Worm (Caenorhabditis elegans) whole organism, L4 larva: ENCODE results near the gene F07C3.3.

Experiments
- aly-2 ChIP-seq: sonication (generic microtip); optimal IDR thresholded peaks from 2 replicates; lab custom pipeline; 2018; ENCODE audit warnings: missing biosample characterization, missing genetic modification characterization
- hlh-11 ChIP-seq: fragments of 200-800 bp; sonication (Bioruptor generic); optimal IDR thresholded peaks from 2 replicates; lab custom pipeline; 2018; ENCODE audit warnings: mild to moderate bottlenecking, missing genetic modification characterization, missing compliant biosample characterization
- nhr-111 ChIP-seq: fragments of 200-800 bp; sonication (Bioruptor generic); optimal IDR thresholded peaks from 2 replicates; lab custom pipeline; 2018; ENCODE audit warnings: mild to moderate bottlenecking, missing genetic modification characterization, missing compliant biosample characterization
- nhr-237 ChIP-seq: sonication (generic microtip); optimal IDR thresholded peaks from 2 replicates; lab custom pipeline; 2017; ENCODE audit warnings: missing biosample characterization, missing genetic modification characterization

- no peak for TF ChIP-seq aly-2 (tag; lab: Kevin White, UChicago)
- no peak for TF ChIP-seq hlh-11 (tag; lab: Kevin White, UChicago)
- no peak for TF ChIP-seq nhr-111 (GFP tag; lab: Kevin White, UChicago)
- no peak for TF ChIP-seq nhr-237
These were observed 24.8 kb downstream of the F07C3.3 start, which contains the start of gene inx-10 for ce11 chrV:9207377-9207776.
